Fruit fly (Drosophila melanogaster) whole organism, pupa: ENCODE data around the gene phtm.

ENCODE experiments used
- CG10348 ChIP-seq: fragments of 200-800 bp; sonication (Bioruptor generic); IDR thresholded peaks from 2 replicates; pipeline ENCODE4 v1.3.6; 2022; ENCODE audit warnings: missing biosample characterization, missing genetic modification characterization
- CG12605 ChIP-seq: fragments of 200-800 bp; sonication (Bioruptor generic); IDR thresholded peaks from 2 replicates; pipeline ENCODE4 v1.3.6; 2022; ENCODE audit warnings: missing biosample characterization, missing genetic modification characterization
- CG13204 ChIP-seq: fragments of 200-800 bp; sonication (Bioruptor generic); optimal IDR thresholded peaks from 2 replicates; lab custom pipeline; 2018; ENCODE audit warnings: missing biosample characterization, mild to moderate bottlenecking, missing genetic modification characterization, moderate library complexity
- CG14655 ChIP-seq: fragments of 200-800 bp; sonication (Bioruptor generic); optimal IDR thresholded peaks from 3 replicates; lab custom pipeline; 2017; ENCODE audit warnings: mild to moderate bottlenecking, missing biosample characterization, missing genetic modification reagents, missing genetic modification characterization
- CG15710 ChIP-seq: fragments of 200-800 bp; sonication (Bioruptor generic); optimal IDR thresholded peaks from 2 replicates; lab custom pipeline; 2018; ENCODE audit warnings: missing biosample characterization, mild to moderate bottlenecking, missing genetic modification characterization, moderate library complexity
- CG17806 ChIP-seq: fragments of 200-800 bp; sonication (Bioruptor generic); optimal IDR thresholded peaks from 2 replicates; lab custom pipeline; 2018; ENCODE audit warnings: missing biosample characterization, mild to moderate bottlenecking, missing genetic modification characterization, moderate library complexity
- CG32121 ChIP-seq: fragments of 200-800 bp; sonication (Bioruptor generic); IDR thresholded peaks from 2 replicates; pipeline ENCODE4 v1.3.6; 2022; ENCODE audit warnings: missing biosample characterization, missing genetic modification characterization
- CG34367 ChIP-seq: fragments of 200-800 bp; sonication (Bioruptor generic); optimal IDR thresholded peaks from 2 replicates; lab custom pipeline; 2018; ENCODE audit warnings: missing biosample characterization, mild to moderate bottlenecking, missing genetic modification characterization
- CG4496 ChIP-seq: fragments of 200-800 bp; sonication (Bioruptor generic); IDR thresholded peaks from 3 replicates; pipeline ENCODE4 v1.3.6; 2022; ENCODE audit warnings: missing biosample characterization, missing genetic modification characterization
- CG8159 ChIP-seq: fragments of 200-800 bp; sonication (Bioruptor generic); optimal IDR thresholded peaks from 3 replicates; lab custom pipeline; 2018; ENCODE audit warnings: missing biosample characterization, mild to moderate bottlenecking, missing genetic modification characterization, moderate library complexity
- CG8301 ChIP-seq: fragments of 200-800 bp; sonication (Bioruptor generic); optimal IDR thresholded peaks from 2 replicates; lab custom pipeline; 2018; ENCODE audit warnings: missing biosample characterization, mild to moderate bottlenecking, missing genetic modification characterization
- CG9948 ChIP-seq: fragments of 200-800 bp; sonication (Bioruptor generic); optimal IDR thresholded peaks from 2 replicates; lab custom pipeline; 2018; ENCODE audit warnings: missing biosample characterization, mild to moderate bottlenecking, missing genetic modification characterization, moderate library complexity
- D1 ChIP-seq: fragments of 200-800 bp; sonication (Bioruptor generic); optimal IDR thresholded peaks from 2 replicates; lab custom pipeline; 2018; ENCODE audit warnings: missing biosample characterization, mild to moderate bottlenecking, missing genetic modification characterization, moderate library complexity
- EcR ChIP-seq: fragments of 200-800 bp; sonication (Bioruptor generic); optimal IDR thresholded peaks from 3 replicates; lab custom pipeline; 2019; ENCODE audit warnings: missing biosample characterization, missing genetic modification characterization, mild to moderate bottlenecking, moderate library complexity, missing genetic modification reagents
- Ets98B ChIP-seq: fragments of 200-800 bp; sonication (Bioruptor generic); IDR thresholded peaks from 2 replicates; pipeline ENCODE4 v1.3.6; 2022; ENCODE audit warnings: missing biosample characterization, missing genetic modification characterization
- Pif1A ChIP-seq: fragments of 200-800 bp; sonication (Bioruptor generic); optimal IDR thresholded peaks from 3 replicates; lab custom pipeline; 2016; ENCODE audit warnings: missing biosample characterization, missing genetic modification characterization
- Pif1B ChIP-seq: fragments of 200-800 bp; sonication (Bioruptor generic); optimal IDR thresholded peaks from 3 replicates; lab custom pipeline; 2016; ENCODE audit warnings: missing biosample characterization, missing genetic modification characterization
- Snoo ChIP-seq: fragments of 200-800 bp; sonication (Bioruptor generic); optimal IDR thresholded peaks from 3 replicates; lab custom pipeline; 2017; ENCODE audit warnings: missing biosample characterization, mild to moderate bottlenecking, missing genetic modification characterization, inconsistent platforms
- fd96Ca ChIP-seq: fragments of 200-800 bp; sonication (Bioruptor generic); IDR thresholded peaks from 3 replicates; pipeline ENCODE4 v1.3.6; 2022; ENCODE audit warnings: missing biosample characterization, missing genetic modification characterization
- gl ChIP-seq: fragments of 200-800 bp; sonication (Bioruptor generic); optimal IDR thresholded peaks from 2 replicates; lab custom pipeline; 2018; ENCODE audit warnings: missing biosample characterization, mild to moderate bottlenecking, missing genetic modification characterization
- rn ChIP-seq: fragments of 200-800 bp; sonication (Bioruptor generic); IDR thresholded peaks from 2 replicates; pipeline ENCODE4 v1.3.6; 2022; ENCODE audit warnings: missing biosample characterization, missing genetic modification characterization

Gene phtm

DNA sequence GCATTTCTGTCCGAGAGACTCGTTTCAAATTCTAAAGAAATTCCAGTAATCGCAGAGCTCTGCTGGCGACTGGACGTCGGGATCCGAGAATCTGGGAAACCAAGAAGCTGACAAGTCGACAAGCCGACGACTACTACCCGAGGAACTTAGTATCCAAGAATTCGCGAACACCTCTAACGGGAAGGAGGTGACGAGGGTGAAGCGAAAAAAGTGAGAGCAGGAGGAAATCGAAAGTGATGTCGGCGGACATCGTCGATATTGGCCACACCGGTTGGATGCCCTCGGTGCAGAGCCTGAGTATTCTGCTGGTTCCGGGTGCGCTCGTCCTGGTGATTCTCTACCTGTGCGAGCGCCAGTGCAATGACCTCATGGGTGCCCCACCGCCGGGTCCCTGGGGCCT lies at the start of gene phtm:
Gene phtm (plus strand): TSS at position 41 of the 400 bp plus-strand sequence.
- TF ChIP-seq Ets98B (GFP tag; lab: Robert Waterston, UW) (no peak), CG8159 (tag; lab: Kevin White, UChicago) (no peak), Pif1A (GFP tag; lab: Kevin White, UChicago) (no peak), D1 (no peak), CG13204 (GFP tag; lab: Kevin White, UChicago) (no peak), CG8301 (tag; lab: Kevin White, UChicago) (no peak), EcR (GFP tag; lab: Kevin White, UChicago) (peak; percentile 20), CG12605 (no peak)
- TF ChIP-seq, all 21 proteins: peak for 1

DNA sequence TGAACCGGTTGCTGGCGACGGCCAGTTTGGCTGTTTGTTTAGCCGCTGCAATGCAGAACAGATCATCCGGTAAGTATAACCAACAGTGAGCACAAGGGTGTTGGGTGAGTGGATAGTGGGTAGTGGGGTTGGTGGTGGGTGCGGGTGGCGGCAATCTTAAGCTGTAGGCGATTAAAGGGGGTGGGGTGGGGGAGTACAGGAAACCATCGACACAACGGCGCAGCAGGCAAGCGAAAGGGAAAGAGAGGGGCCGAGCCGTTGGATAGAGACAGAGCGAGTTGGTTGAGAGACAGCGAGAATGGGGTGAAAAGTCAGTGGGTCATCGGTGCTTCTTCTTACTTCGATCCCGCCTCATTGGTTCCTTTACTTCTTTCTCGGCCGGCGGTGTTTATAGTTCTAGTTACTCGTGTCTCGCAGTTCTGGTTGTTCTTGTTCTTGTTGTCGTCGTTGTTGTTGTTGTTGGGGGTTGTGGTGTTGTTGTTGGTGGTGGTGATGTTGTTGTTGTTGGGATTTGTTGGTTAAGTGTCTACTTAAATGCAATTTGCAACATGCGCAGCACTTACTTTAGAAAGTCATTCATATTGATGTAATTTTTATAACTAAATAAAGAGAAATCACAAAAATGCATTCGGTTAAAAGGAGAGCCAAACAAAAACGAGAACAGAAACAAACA lies 49.2 kb upstream of the phtm start:
- TF ChIP-seq CG32121 (GFP tag; lab: Robert Waterston, UW) (no peak), gl (tag; lab: Kevin White, UChicago) (no peak), CG9948 (tag; lab: Kevin White, UChicago) (no peak), CG4496 (GFP tag; lab: Robert Waterston, UW) (no peak), CG34367 (tag; lab: Kevin White, UChicago) (no peak), CG14655 (GFP tag; lab: Kevin White, UChicago) (no peak), Snoo (no peak), Pif1B (no peak), CG13204 (GFP tag; lab: Kevin White, UChicago) (no peak), CG8301 (tag; lab: Kevin White, UChicago) (no peak), rn (GFP tag; lab: Robert Waterston, UW) (no peak), D1 (no peak), CG15710 (tag; lab: Kevin White, UChicago) (no peak), Pif1A (GFP tag; lab: Kevin White, UChicago) (no peak)

- no peak for TF ChIP-seq gl (tag; lab: Kevin White, UChicago)
- TF ChIP-seq fd96Ca (GFP tag; lab: Robert Waterston, UW) = no peak
- TF ChIP-seq CG32121 (GFP tag; lab: Robert Waterston, UW) = 0 out of 2 replicates have a peak, but pooled peaks have one; percentile 16
- no peak for TF ChIP-seq D1
- TF ChIP-seq, all 21 proteins: peak for 1
These were observed 42.4 kb upstream of the phtm start for dm6 chrX:18643057-18643656.

- peak; percentile 63 for TF ChIP-seq CG34367 (tag; lab: Kevin White, UChicago)
- TF ChIP-seq CG32121 (GFP tag; lab: Robert Waterston, UW) = no peak
- peak; percentile 56 for TF ChIP-seq Ets98B (GFP tag; lab: Robert Waterston, UW)
- TF ChIP-seq CG8159 (tag; lab: Kevin White, UChicago) = peak; percentile 75
- peak; percentile 35 for TF ChIP-seq CG13204 (GFP tag; lab: Kevin White, UChicago)
- TF ChIP-seq CG10348 = no peak
- no peak for TF ChIP-seq D1
- no peak for TF ChIP-seq Pif1A (GFP tag; lab: Kevin White, UChicago)
- TF ChIP-seq Snoo = peak; percentile 72
- TF ChIP-seq gl (tag; lab: Kevin White, UChicago) = peak; percentile 5
- TF ChIP-seq CG14655 (GFP tag; lab: Kevin White, UChicago) = peak; percentile 78
- no peak for TF ChIP-seq CG12605
- TF ChIP-seq CG15710 (tag; lab: Kevin White, UChicago) = peak; percentile 74
- TF ChIP-seq fd96Ca (GFP tag; lab: Robert Waterston, UW) = peak; percentile 66; the same call in 2 of the 3 replicates
- no peak for TF ChIP-seq Pif1B
- no peak; the same call in none of the 3 replicates for TF ChIP-seq CG4496 (GFP tag; lab: Robert Waterston, UW)
- peak; percentile 71 for TF ChIP-seq CG8301 (tag; lab: Kevin White, UChicago)
- no peak for TF ChIP-seq rn (GFP tag; lab: Robert Waterston, UW)
- TF ChIP-seq CG9948 (tag; lab: Kevin White, UChicago) = peak; percentile 66
- peak; percentile 61 for TF ChIP-seq CG17806 (tag; lab: Kevin White, UChicago)
These were observed 40.7 kb upstream of the phtm start for dm6 chrX:18644890-18645289.

dm6 chrX:18645720-18646213 lies 39.8 kb upstream of the phtm start:
- peak; percentile 39; the same call in 1 of the 2 replicates for TF ChIP-seq rn (GFP tag; lab: Robert Waterston, UW)
- TF ChIP-seq CG32121 (GFP tag; lab: Robert Waterston, UW) = 0 out of 2 replicates have a peak, but pooled peaks have one; percentile 49
- TF ChIP-seq CG34367 (tag; lab: Kevin White, UChicago) = peak; percentile 50
- TF ChIP-seq CG14655 (GFP tag; lab: Kevin White, UChicago) = peak; percentile 84
- TF ChIP-seq fd96Ca (GFP tag; lab: Robert Waterston, UW) = 0 out of 3 replicates have a peak, but pooled peaks have one; percentile 25
- TF ChIP-seq Snoo = peak; percentile 45
- no peak for TF ChIP-seq gl (tag; lab: Kevin White, UChicago)
- TF ChIP-seq CG9948 (tag; lab: Kevin White, UChicago) = peak; percentile 64
- no peak for TF ChIP-seq CG13204 (GFP tag; lab: Kevin White, UChicago)
- TF ChIP-seq CG8301 (tag; lab: Kevin White, UChicago) = peak; percentile 73
- TF ChIP-seq Ets98B (GFP tag; lab: Robert Waterston, UW) = peak; percentile 61
- TF ChIP-seq CG4496 (GFP tag; lab: Robert Waterston, UW) = peak; percentile 52; the same call in 1 of the 3 replicates
- TF ChIP-seq Pif1A (GFP tag; lab: Kevin White, UChicago) = peak; percentile 73
- peak; percentile 57 for TF ChIP-seq Pif1B
- peak; percentile 67 for TF ChIP-seq CG17806 (tag; lab: Kevin White, UChicago)
- TF ChIP-seq CG12605 = 0 out of 2 replicates have a peak, but pooled peaks have one; percentile 36
- no peak for TF ChIP-seq D1
- peak; percentile 68 for TF ChIP-seq CG8159 (tag; lab: Kevin White, UChicago)
- peak; percentile 46 for TF ChIP-seq CG15710 (tag; lab: Kevin White, UChicago)
- no peak for TF ChIP-seq CG10348
- TF ChIP-seq, all 21 proteins: peak for 16
